Worm (Caenorhabditis elegans) whole organism, L4 larva: ENCODE results near the gene hhat-1.

Experiments
- F44E2.7 ChIP-seq: fragments of 200-800 bp; sonication (Bioruptor generic); IDR thresholded peaks from 2 replicates; pipeline ENCODE4 v2.1.2; 2022; ENCODE audit warnings: missing genetic modification characterization, missing compliant biosample characterization
- T20F7.1 ChIP-seq: fragments of 200-800 bp; sonication (Bioruptor generic); optimal IDR thresholded peaks from 2 replicates; lab custom pipeline; 2018; ENCODE audit warnings: mild to moderate bottlenecking, missing genetic modification characterization, missing compliant biosample characterization
- Y105C5A.15 ChIP-seq: fragments of 200-800 bp; sonication (Bioruptor generic); IDR thresholded peaks from 2 replicates; pipeline ENCODE4 v1.3.6; 2022; ENCODE audit warnings: missing genetic modification characterization, missing compliant biosample characterization
- Y48G9A.11 ChIP-seq: fragments of 200-800 bp; sonication (Bioruptor generic); IDR thresholded peaks from 2 replicates; pipeline ENCODE4 v1.3.6; 2022; ENCODE audit warnings: missing genetic modification reagents, missing genetic modification characterization, missing compliant biosample characterization
- Y5F2A.4 ChIP-seq: fragments of 200-800 bp; sonication (Bioruptor generic); optimal IDR thresholded peaks from 2 replicates; lab custom pipeline; 2018; ENCODE audit warnings: mild to moderate bottlenecking, missing genetic modification characterization, missing compliant biosample characterization
- aly-2 ChIP-seq: sonication (generic microtip); optimal IDR thresholded peaks from 2 replicates; lab custom pipeline; 2018; ENCODE audit warnings: missing biosample characterization, missing genetic modification characterization
- ama-1 ChIP-seq: fragments of 150-350 bp; optimal IDR thresholded peaks from 2 replicates; lab custom pipeline; 2014; ENCODE audit warnings: inconsistent platforms, mixed read lengths
- ceh-32 ChIP-seq: sonication (generic microtip); optimal IDR thresholded peaks from 2 replicates; lab custom pipeline; 2016; ENCODE audit warnings: mild to moderate bottlenecking, missing genetic modification characterization, missing compliant biosample characterization; ENCODE audit not compliant: poor library complexity
- ceh-62 ChIP-seq: sonication (generic microtip); optimal IDR thresholded peaks from 2 replicates; lab custom pipeline; 2017; ENCODE audit warnings: missing biosample characterization, missing genetic modification characterization
- ctbp-1 ChIP-seq: fragments of 200-800 bp; sonication (Bioruptor generic); IDR thresholded peaks from 2 replicates; pipeline ENCODE4 v1.3.6; 2022; ENCODE audit warnings: missing genetic modification reagents, missing genetic modification characterization, missing compliant biosample characterization
- daf-12 ChIP-seq: fragments of 150-350 bp; optimal IDR thresholded peaks from 2 replicates; lab custom pipeline; 2014; ENCODE audit warnings: missing biosample characterization, missing genetic modification reagents, missing genetic modification characterization
- daf-19 ChIP-seq: fragments of 200-800 bp; sonication (Bioruptor generic); conservative IDR thresholded peaks from 2 replicates; pipeline ENCODE4 v1.3.6; 2022; ENCODE audit warnings: missing genetic modification characterization, missing compliant biosample characterization
- egl-27 ChIP-seq: sonication (generic microtip); optimal IDR thresholded peaks from 3 replicates; lab custom pipeline; 2017; ENCODE audit warnings: missing biosample characterization, missing genetic modification reagents, missing genetic modification characterization
- hlh-30 ChIP-seq: sonication (generic microtip); optimal IDR thresholded peaks from 2 replicates; lab custom pipeline; 2017; ENCODE audit warnings: antibody characterized with exemption, mild to moderate bottlenecking, missing genetic modification characterization, missing compliant biosample characterization; ENCODE audit not compliant: insufficient read depth
- hmg-1.1 ChIP-seq: fragments of 200-800 bp; sonication (Bioruptor generic); IDR thresholded peaks from 2 replicates; pipeline ENCODE4 v1.3.6; 2022; ENCODE audit warnings: missing genetic modification reagents, missing genetic modification characterization, missing compliant biosample characterization
- lim-7 ChIP-seq: fragments of 200-800 bp; sonication (Bioruptor generic); IDR thresholded peaks from 2 replicates; pipeline ENCODE4 v1.3.6; 2022; ENCODE audit warnings: missing genetic modification characterization, missing compliant biosample characterization
- lin-1 ChIP-seq: fragments of 200-800 bp; sonication (Bioruptor generic); IDR thresholded peaks from 2 replicates; pipeline ENCODE4 v1.3.6; 2022; ENCODE audit warnings: missing genetic modification reagents, missing genetic modification characterization, missing compliant biosample characterization
- madf-5 ChIP-seq, 2 experiments: fragments of 200-800 bp; sonication (Bioruptor generic); IDR thresholded peaks; 2 replicates each; pipeline ENCODE4 v1.3.6; 2022; ENCODE audit warnings: missing compliant biosample characterization in 2 of 2, missing genetic modification characterization in 2 of 2
- madf-9 ChIP-seq: fragments of 200-800 bp; sonication (Bioruptor generic); conservative IDR thresholded peaks from 2 replicates; pipeline ENCODE4 v1.3.6; 2022; ENCODE audit warnings: missing genetic modification reagents, missing genetic modification characterization, missing compliant biosample characterization
- mdl-1 ChIP-seq, 2 experiments: fragments of 150-350 bp in 1 of 2; sonication (generic microtip) in 1 of 2; optimal IDR thresholded peaks; 2 replicates each; lab custom pipeline; 2014 to 2017; ENCODE audit warnings: missing biosample characterization in 2 of 2, missing genetic modification characterization in 2 of 2
- mes-2 ChIP-seq: sonication (generic microtip); optimal IDR thresholded peaks from 2 replicates; lab custom pipeline; 2016; ENCODE audit warnings: missing genotype, mild to moderate bottlenecking, missing genetic modification characterization, missing compliant biosample characterization; ENCODE audit not compliant: poor library complexity, severe bottlenecking
- nhr-237 ChIP-seq: sonication (generic microtip); optimal IDR thresholded peaks from 2 replicates; lab custom pipeline; 2017; ENCODE audit warnings: missing biosample characterization, missing genetic modification characterization
- nhr-25 ChIP-seq: sonication (generic microtip); optimal IDR thresholded peaks from 2 replicates; lab custom pipeline; 2017; ENCODE audit warnings: missing genetic modification characterization, mild to moderate bottlenecking, missing compliant biosample characterization, antibody characterized with exemption, moderate library complexity, borderline replicate concordance; ENCODE audit not compliant: insufficient read depth
- nhr-28 ChIP-seq: fragments of 150-350 bp; optimal IDR thresholded peaks from 2 replicates; lab custom pipeline; 2014; ENCODE audit warnings: missing biosample characterization, missing genetic modification characterization
- nhr-6 ChIP-seq: fragments of 150-350 bp; optimal IDR thresholded peaks from 2 replicates; lab custom pipeline; 2014; ENCODE audit warnings: missing biosample characterization, missing genetic modification characterization
- pha-4 ChIP-seq, 2 experiments: fragments of 150-350 bp in 1 of 2; fragments of 200-800 bp in 1 of 2; sonication (Bioruptor generic) in 1 of 2; IDR thresholded peaks in 1 of 2; optimal IDR thresholded peaks in 1 of 2; 2 replicates each; pipeline versions ENCODE4 v1.3.6 to Lab custom; 2014 to 2022; ENCODE audit warnings: missing genetic modification characterization in 2 of 2, missing genetic modification reagents in 2 of 2, missing biosample characterization in 1 of 2, missing compliant biosample characterization in 1 of 2
- pqm-1 ChIP-seq: sonication (generic microtip); optimal IDR thresholded peaks from 2 replicates; lab custom pipeline; 2017; ENCODE audit warnings: missing biosample characterization, missing genetic modification characterization
- saeg-2 ChIP-seq: fragments of 200-800 bp; sonication (Bioruptor generic); IDR thresholded peaks from 2 replicates; pipeline ENCODE4 v1.3.6; 2022; ENCODE audit warnings: missing genetic modification reagents, missing genetic modification characterization, missing compliant biosample characterization
- set-16 ChIP-seq: fragments of 200-800 bp; sonication (Bioruptor generic); IDR thresholded peaks from 2 replicates; pipeline ENCODE4 v1.3.6; 2022; ENCODE audit warnings: missing genetic modification reagents, missing genetic modification characterization, missing compliant biosample characterization
- snpc-1.2 ChIP-seq: fragments of 200-800 bp; sonication (Bioruptor generic); IDR thresholded peaks from 2 replicates; pipeline ENCODE4 v1.3.6; 2022; ENCODE audit warnings: missing genetic modification reagents, missing genetic modification characterization, missing compliant biosample characterization
- spr-3 ChIP-seq: fragments of 200-800 bp; sonication (Bioruptor generic); optimal IDR thresholded peaks from 2 replicates; lab custom pipeline; 2018; ENCODE audit warnings: mild to moderate bottlenecking, missing genetic modification characterization, missing compliant biosample characterization
- unc-130 ChIP-seq: sonication (generic microtip); optimal IDR thresholded peaks from 2 replicates; lab custom pipeline; 2016; ENCODE audit warnings: missing genetic modification reagents, missing genetic modification characterization, missing compliant biosample characterization
- unc-39 ChIP-seq: sonication (generic microtip); optimal IDR thresholded peaks from 2 replicates; lab custom pipeline; 2017; ENCODE audit warnings: missing biosample characterization, missing genetic modification characterization
- unc-62 ChIP-seq, 3 experiments: fragments of 150-350 bp in 1 of 3; sonication (generic microtip); optimal IDR thresholded peaks in 2 of 3; peaks in 1 of 3; 1 replicate in 1 of 3; 2 replicates in 2 of 3; lab custom pipeline; 2014 to 2017; ENCODE audit warnings: missing biosample characterization in 3 of 3, missing genetic modification characterization in 3 of 3, missing genetic modification reagents in 3 of 3, missing genotype in 1 of 3
- zip-11 ChIP-seq: fragments of 200-800 bp; sonication (Bioruptor generic); IDR thresholded peaks from 2 replicates; pipeline ENCODE4 v1.3.6; 2022; ENCODE audit warnings: missing genetic modification characterization, missing compliant biosample characterization
- ztf-7 ChIP-seq: fragments of 150-350 bp; optimal IDR thresholded peaks from 2 replicates; lab custom pipeline; 2014; ENCODE audit warnings: missing biosample characterization, missing genetic modification characterization

The hhat-1 gene

ce11 chrII:14683646-14684045 is 5.4 kb downstream of the hhat-1 start:
- TF ChIP-seq nhr-237 (tag; lab: Kevin White, UChicago) (no peak), set-16 (GFP tag; lab: Robert Waterston, UW) (peak; percentile 70), unc-62 (GFP tag; optimal IDR thresholded peaks at IDR 0.05 in 1 of 2; lab: Kevin White, UChicago) (peak in 1 of 2 experiments; percentile 60), unc-62 (tag; optimal IDR thresholded peaks at IDR 0.05; lab: Kevin White, UChicago) (no peak)

- TF ChIP-seq pha-4 (GFP tag; IDR thresholded peaks at IDR 0.05; lab: Robert Waterston, UW) (no peak), pha-4 (tag; optimal IDR thresholded peaks at IDR 0.05; lab: Kevin White, UChicago) (peak; percentile 56), set-16 (GFP tag; lab: Robert Waterston, UW) (peak; percentile 13; the same call in 1 of the 2 replicates), nhr-6 (tag; lab: Kevin White, UChicago) (no peak)
These were observed 6.1 kb downstream of the hhat-1 start, which contains the start of gene unc-52 for ce11 chrII:14684377-14684776. Gene unc-52 (minus strand): TSS chrII:14684456.

- TF ChIP-seq pha-4 (GFP tag; IDR thresholded peaks at IDR 0.05; lab: Robert Waterston, UW) (no peak), pha-4 (tag; optimal IDR thresholded peaks at IDR 0.05; lab: Kevin White, UChicago) (no peak), unc-39 (no peak), nhr-28 (tag; lab: Kevin White, UChicago) (no peak), madf-5 (GFP tag; IDR thresholded peaks at IDR 0.05; lab: Robert Waterston, UW) (no peak), ceh-62 (no peak), nhr-25 (tag; lab: Kevin White, UChicago) (no peak), saeg-2 (GFP tag; lab: Robert Waterston, UW) (no peak), ztf-7 (tag; lab: Kevin White, UChicago) (no peak), aly-2 (no peak)
- TF ChIP-seq, all 104 proteins: peak for 0
These were observed 16.9 kb downstream of the hhat-1 start, which contains the start of gene K02B7.3 for ce11 chrII:14695201-14695600. Gene K02B7.3 (minus strand): TSS chrII:14695301.

- TF ChIP-seq unc-62 (GFP tag; optimal IDR thresholded peaks at IDR 0.05 in 1 of 2; lab: Kevin White, UChicago) (peak in 1 of 2 experiments; percentile 45), unc-62 (tag; optimal IDR thresholded peaks at IDR 0.05; lab: Kevin White, UChicago) (no peak), unc-130 (GFP tag; lab: Kevin White, UChicago) (no peak)
These were observed 19.8 kb downstream of the hhat-1 start, which contains the start of gene C09F9.1 for ce11 chrII:14698057-14698456. Gene C09F9.1 (plus strand): TSS chrII:14698357.

DNA sequence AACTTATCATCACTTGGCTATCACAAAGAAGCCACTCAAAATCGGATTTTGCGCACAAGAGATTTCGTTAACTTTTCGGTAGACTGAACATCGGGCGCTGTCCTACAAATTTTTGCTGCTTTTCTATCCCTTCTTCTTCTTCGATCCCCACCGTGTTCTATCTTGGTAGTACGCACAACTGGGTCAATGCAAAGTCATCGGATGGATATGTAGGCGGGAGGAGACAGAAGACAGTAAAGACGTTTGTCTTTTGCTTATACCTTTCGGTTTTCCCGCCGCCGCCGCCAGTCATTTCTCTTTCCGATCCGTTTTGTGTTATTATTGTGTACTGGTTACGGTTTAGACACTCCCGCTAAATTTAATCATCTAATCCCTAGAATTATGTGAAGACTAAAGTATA is 21.8 kb downstream of the hhat-1 start:
- no peak for TF ChIP-seq ama-1 (lab: Kevin White, UChicago)
- no peak for TF ChIP-seq mes-2 (tag; lab: Kevin White, UChicago)
- no peak for TF ChIP-seq snpc-1.2 (GFP tag; lab: Robert Waterston, UW)
- TF ChIP-seq egl-27 (tag; lab: Kevin White, UChicago): no peak
- TF ChIP-seq nhr-6 (tag; lab: Kevin White, UChicago): no peak
- TF ChIP-seq mdl-1 (tag; optimal IDR thresholded peaks at IDR 0.05; lab: Kevin White, UChicago): no peak
- TF ChIP-seq ceh-32 (tag; lab: Kevin White, UChicago): no peak
- TF ChIP-seq madf-9: no peak
- TF ChIP-seq daf-19 (GFP tag; lab: Robert Waterston, UW): no peak
- no peak for TF ChIP-seq nhr-28 (tag; lab: Kevin White, UChicago)
- TF ChIP-seq ctbp-1 (GFP tag; lab: Robert Waterston, UW): no peak
- TF ChIP-seq daf-12: no peak
- no peak for TF ChIP-seq lin-1 (GFP tag; lab: Robert Waterston, UW)
- TF ChIP-seq Y105C5A.15 (GFP tag; lab: Robert Waterston, UW): no peak
- TF ChIP-seq Y5F2A.4 (GFP tag; lab: Kevin White, UChicago): no peak
- TF ChIP-seq zip-11 (GFP tag; lab: Robert Waterston, UW): no peak

DNA sequence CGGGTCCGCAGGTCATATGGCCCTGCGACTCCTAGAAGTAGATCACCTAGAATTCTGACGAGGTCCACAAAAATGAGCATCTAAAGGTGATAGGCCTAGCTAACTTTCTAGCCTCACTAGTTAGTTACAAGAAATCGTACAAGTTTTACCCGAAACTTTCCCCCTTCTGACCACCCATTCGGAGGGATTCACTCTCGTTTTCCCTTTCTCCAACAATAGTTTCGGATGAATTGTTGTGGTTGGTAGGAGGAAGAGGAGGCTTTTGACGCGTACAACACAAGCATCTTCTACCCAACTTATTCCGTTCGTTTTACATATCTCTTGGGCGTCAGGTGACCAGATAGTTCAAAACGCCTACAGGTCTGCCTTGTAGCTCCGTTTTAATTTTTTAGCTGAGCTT is 23.3 kb downstream of the hhat-1 start:
- no peak for TF ChIP-seq pqm-1
- TF ChIP-seq hlh-30 (tag; lab: Kevin White, UChicago): no peak
- TF ChIP-seq Y48G9A.11 (GFP tag; lab: Robert Waterston, UW): no peak
- TF ChIP-seq spr-3 (GFP tag; lab: Kevin White, UChicago): no peak
- no peak for TF ChIP-seq set-16 (GFP tag; lab: Robert Waterston, UW)
- no peak for TF ChIP-seq T20F7.1 (GFP tag; lab: Kevin White, UChicago)
- no peak for TF ChIP-seq lim-7
- TF ChIP-seq hmg-1.1 (GFP tag; lab: Robert Waterston, UW): no peak
- no peak for TF ChIP-seq F44E2.7 (GFP tag; lab: Robert Waterston, UW)
